Worm (Caenorhabditis elegans): ENCODE measurements around the gene Y22D7AL.1.

ce11 chrIII:1619890-1620289 is 32.4 kb upstream of the Y22D7AL.1 start:
- TF ChIP-seq nhr-12 (tag; optimal IDR thresholded peaks at IDR 0.05) = no peak
- TF ChIP-seq ztf-11 (tag; optimal IDR thresholded peaks at IDR 0.05) = no peak
